Fruit fly (Drosophila melanogaster): ENCODE measurements around the gene sty.

Gene sty

dm6 chr3L:3436838-3437663, 12.3 kb upstream of the sty start (continued):
- peak; percentile 33 for TF ChIP-seq HmgZ (tag; optimal IDR thresholded peaks at IDR 0.05)
- TF ChIP-seq Dad (GFP tag; optimal IDR thresholded peaks at IDR 0.05), result no peak
- no peak for TF ChIP-seq mld (GFP tag; IDR thresholded peaks at IDR 0.05; ENCODE audit: partially characterized antibody)
- no peak for TF ChIP-seq CG3726 (GFP tag; IDR thresholded peaks at IDR 0.05)
- no peak for TF ChIP-seq CG6654 (GFP tag; optimal IDR thresholded peaks at IDR 0.05)
- TF ChIP-seq sens-2 (GFP tag; IDR thresholded peaks at IDR 0.05), result no peak
- no peak for TF ChIP-seq maf-S (GFP tag; optimal IDR thresholded peaks at IDR 0.05)
- peak; percentile 52 for TF ChIP-seq Fer3 (tag; optimal IDR thresholded peaks at IDR 0.05)
- TF ChIP-seq gfzf (GFP tag; optimal IDR thresholded peaks at IDR 0.05), result no peak
- no peak for TF ChIP-seq jing (GFP tag; optimal IDR thresholded peaks at IDR 0.05)
- no peak for TF ChIP-seq Max (GFP tag; optimal IDR thresholded peaks at IDR 0.05)
- no peak for TF ChIP-seq CG15514 (GFP tag; optimal IDR thresholded peaks at IDR 0.05)
- TF ChIP-seq NFAT (GFP tag; IDR thresholded peaks at IDR 0.05), result no peak
- no peak for TF ChIP-seq CG14441 (GFP tag; IDR thresholded peaks at IDR 0.05)
- no peak for TF ChIP-seq dm (GFP tag; optimal IDR thresholded peaks at IDR 0.05)
- TF ChIP-seq CG32772 (GFP tag; IDR thresholded peaks at IDR 0.05), result 0 out of 2 replicates have a peak, but pooled peaks have one; percentile 19
- TF ChIP-seq run (tag; optimal IDR thresholded peaks at IDR 0.05), result peak; percentile 7
- TF ChIP-seq CG17568 (GFP tag; optimal IDR thresholded peaks at IDR 0.05), result no peak
- no peak for TF ChIP-seq MBD-R2 (GFP tag; IDR thresholded peaks at IDR 0.05)
- TF ChIP-seq CG1792 (GFP tag; optimal IDR thresholded peaks at IDR 0.05), result no peak
- TF ChIP-seq Pdp1 (GFP tag; optimal IDR thresholded peaks at IDR 0.05), result no peak
- TF ChIP-seq D (optimal IDR thresholded peaks at IDR 0.05), result no peak
- no peak for TF ChIP-seq D (GFP tag; optimal IDR thresholded peaks at IDR 0.05)
- TF ChIP-seq Med (GFP tag), result peak; percentile 78
- TF ChIP-seq inv (GFP tag; IDR thresholded peaks at IDR 0.05; ENCODE audit: partially characterized antibody), result no peak
- no peak for TF ChIP-seq CG8944 (GFP tag; optimal IDR thresholded peaks at IDR 0.05)
- no peak for TF ChIP-seq Gsc (GFP tag; IDR thresholded peaks at IDR 0.05)
- TF ChIP-seq CG7987 (GFP tag; optimal IDR thresholded peaks at IDR 0.05), result no peak
- TF ChIP-seq CG3407 (GFP tag; optimal IDR thresholded peaks at IDR 0.05), result no peak
- peak; percentile 10 for TF ChIP-seq Nf-YB (GFP tag; optimal IDR thresholded peaks at IDR 0.05)
- TF ChIP-seq knrl (GFP tag; IDR thresholded peaks at IDR 0.05; ENCODE audit: partially characterized antibody), result no peak
- no peak for TF ChIP-seq vnd (GFP tag; IDR thresholded peaks at IDR 0.05; ENCODE audit: partially characterized antibody)
- no peak for TF ChIP-seq pnt (GFP tag; optimal IDR thresholded peaks at IDR 0.05)
- TF ChIP-seq Xbp1 (GFP tag; optimal IDR thresholded peaks at IDR 0.05), result peak; percentile 34
- peak; percentile 49 for TF ChIP-seq vvl (GFP tag; IDR thresholded peaks at IDR 0.05)
- no peak for TF ChIP-seq ara (GFP tag; IDR thresholded peaks at IDR 0.05)
- peak; percentile 58 for TF ChIP-seq nmo (GFP tag; optimal IDR thresholded peaks at IDR 0.05)
- TF ChIP-seq CG6689 (GFP tag; IDR thresholded peaks at IDR 0.05), result no peak; the same call in 1 of the 2 replicates
- TF ChIP-seq wek (GFP tag; optimal IDR thresholded peaks at IDR 0.05), result no peak
- no peak for TF ChIP-seq cato (GFP tag; optimal IDR thresholded peaks at IDR 0.05; ENCODE audit: borderline replicate concordance)
- no peak for TF ChIP-seq Dp (GFP tag; optimal IDR thresholded peaks at IDR 0.05)
- TF ChIP-seq CG14860 (GFP tag; IDR thresholded peaks at IDR 0.05; ENCODE audit: partially characterized antibody), result no peak
- peak; percentile 63; the same call in 1 of the 2 replicates for TF ChIP-seq stc (GFP tag; IDR thresholded peaks at IDR 0.05)
- TF ChIP-seq CG2199 (GFP tag; IDR thresholded peaks at IDR 0.05), result no peak
- no peak for TF ChIP-seq CG6175 (GFP tag; IDR thresholded peaks at IDR 0.05)
- TF ChIP-seq CG43689 (GFP tag; IDR thresholded peaks at IDR 0.05), result no peak
- TF ChIP-seq Sox102F (GFP tag; optimal IDR thresholded peaks at IDR 0.05), result peak; percentile 71
- TF ChIP-seq Hr39 (optimal IDR thresholded peaks at IDR 0.05), result no peak
- 0 out of 2 replicates have a peak, but pooled peaks have one; percentile 20 for TF ChIP-seq rib (GFP tag; IDR thresholded peaks at IDR 0.05)
- TF ChIP-seq Ets97D (GFP tag; optimal IDR thresholded peaks at IDR 0.05), result no peak
